Worm (Caenorhabditis elegans): ENCODE data around the gene tbb-4.

- TF ChIP-seq elt-3 (tag; optimal IDR thresholded peaks at IDR 0.05) = no peak
- TF ChIP-seq snpc-4 (tag; optimal IDR thresholded peaks at IDR 0.05) = no peak
- TF ChIP-seq daf-12 (tag; optimal IDR thresholded peaks at IDR 0.05) = no peak
- TF ChIP-seq ama-1 (optimal IDR thresholded peaks at IDR 0.05) = no peak
- TF ChIP-seq skn-1 (tag; optimal IDR thresholded peaks at IDR 0.05) = no peak
- TF ChIP-seq zag-1 (tag; optimal IDR thresholded peaks at IDR 0.05) = no peak
- no peak for TF ChIP-seq nhr-77 (tag; optimal IDR thresholded peaks at IDR 0.05)
- TF ChIP-seq ZK546.5 (tag; optimal IDR thresholded peaks at IDR 0.05) = no peak
- no peak for TF ChIP-seq lin-15B (tag; optimal IDR thresholded peaks at IDR 0.05)
- no peak for TF ChIP-seq pha-4 (tag; optimal IDR thresholded peaks at IDR 0.05)
- TF ChIP-seq nhr-28 (tag; optimal IDR thresholded peaks at IDR 0.05) = no peak
- TF ChIP-seq tbx-2 (tag; optimal IDR thresholded peaks at IDR 0.05) = no peak
- no peak for TF ChIP-seq fos-1 (tag; optimal IDR thresholded peaks at IDR 0.05)
- no peak for TF ChIP-seq mdl-1 (tag; optimal IDR thresholded peaks at IDR 0.05)
These were observed 18.7 kb downstream of the tbb-4 start for ce11 chrX:9417948-9418347.
